Worm (Caenorhabditis elegans): ENCODE results near the gene best-18.

DNA sequence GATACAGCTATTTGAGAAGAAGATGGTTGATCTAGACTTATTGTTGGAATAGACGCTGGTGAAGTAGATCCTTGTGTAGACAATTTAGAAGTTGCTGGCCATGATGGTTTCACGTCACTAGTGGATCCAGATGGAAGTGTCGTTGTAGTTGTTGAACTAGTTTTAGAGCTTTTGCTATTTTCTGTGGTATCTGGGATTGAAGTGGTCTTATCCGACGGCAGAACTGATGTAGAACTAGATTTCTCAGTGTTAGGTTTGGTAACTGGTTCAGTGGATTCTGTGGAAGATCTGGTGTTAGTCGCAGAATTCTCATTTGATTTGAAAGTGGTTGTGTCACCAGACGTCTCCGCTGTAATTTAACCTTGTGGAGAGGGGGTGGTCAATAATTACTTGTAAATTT lies 19.4 kb downstream of the best-18 start:
- no peak for TF ChIP-seq him-1 (tag; optimal IDR thresholded peaks at IDR 0.05)
- no peak for TF ChIP-seq dao-5 (tag; optimal IDR thresholded peaks at IDR 0.05)
- TF ChIP-seq W03F9.2 (tag; optimal IDR thresholded peaks at IDR 0.05) = no peak
